Worm (Caenorhabditis elegans) whole organism, young adult: ENCODE results near the gene mesp-1.

Source experiments
- B0035.1 ChIP-seq: sonication (generic microtip); optimal IDR thresholded peaks from 2 replicates; lab custom pipeline; 2016; ENCODE audit warnings: missing genetic modification characterization, mild to moderate bottlenecking, missing compliant biosample characterization, missing genotype, missing genetic modification reagents
- B0261.1 ChIP-seq: sonication (generic microtip); optimal IDR thresholded peaks from 2 replicates; lab custom pipeline; 2016; ENCODE audit warnings: mild to moderate bottlenecking, missing genetic modification characterization, moderate library complexity, missing compliant biosample characterization
- B0336.3 ChIP-seq: fragments of 200-800 bp; sonication (Bioruptor generic); IDR thresholded peaks from 2 replicates; pipeline ENCODE4 v1.3.6; 2022; ENCODE audit warnings: missing genetic modification characterization, missing compliant biosample characterization
- C06A6.2 ChIP-seq: fragments of 200-800 bp; sonication (Bioruptor generic); conservative IDR thresholded peaks from 2 replicates; pipeline ENCODE4 v1.3.6; 2022; ENCODE audit warnings: missing genetic modification characterization, missing compliant biosample characterization
- D2030.7 ChIP-seq: fragments of 200-800 bp; sonication (Bioruptor generic); IDR thresholded peaks from 2 replicates; pipeline ENCODE4 v1.3.6; 2022; ENCODE audit warnings: missing genetic modification reagents, missing genetic modification characterization, missing compliant biosample characterization
- F57C9.4 ChIP-seq: sonication (generic microtip); optimal IDR thresholded peaks from 2 replicates; lab custom pipeline; 2017; ENCODE audit warnings: mild to moderate bottlenecking, missing genetic modification characterization, missing compliant biosample characterization
- K12H6.12 ChIP-seq: fragments of 200-800 bp; sonication (Bioruptor generic); optimal IDR thresholded peaks from 2 replicates; lab custom pipeline; 2018; ENCODE audit warnings: mild to moderate bottlenecking, missing genetic modification characterization, missing compliant biosample characterization
- T26A5.8 ChIP-seq: sonication (generic microtip); optimal IDR thresholded peaks from 2 replicates; lab custom pipeline; 2016; ENCODE audit warnings: missing genetic modification characterization, missing compliant biosample characterization
- Y53F4B.3 ChIP-seq: fragments of 200-800 bp; sonication (Bioruptor generic); IDR thresholded peaks from 2 replicates; pipeline ENCODE4 v1.3.6; 2022; ENCODE audit warnings: missing genetic modification reagents, missing genetic modification characterization, missing compliant biosample characterization
- Y53G8AR.9 ChIP-seq: fragments of 200-800 bp; sonication (Bioruptor generic); conservative IDR thresholded peaks from 2 replicates; pipeline ENCODE4 v1.3.6; 2022; ENCODE audit warnings: missing genetic modification reagents, missing genetic modification characterization, missing compliant biosample characterization
- Y67H2A.10 ChIP-seq: fragments of 200-800 bp; sonication (Bioruptor generic); conservative IDR thresholded peaks from 2 replicates; pipeline ENCODE4 v1.3.6; 2022; ENCODE audit warnings: missing genetic modification reagents, missing genetic modification characterization, missing compliant biosample characterization
- akir-1 ChIP-seq: fragments of 200-800 bp; sonication (Bioruptor generic); optimal IDR thresholded peaks from 2 replicates; lab custom pipeline; 2018; ENCODE audit warnings: mild to moderate bottlenecking, missing genetic modification characterization, moderate library complexity, missing compliant biosample characterization
- atf-7 ChIP-seq: sonication (generic microtip); optimal IDR thresholded peaks from 2 replicates; lab custom pipeline; 2017; ENCODE audit warnings: mild to moderate bottlenecking, missing genetic modification characterization, missing compliant biosample characterization
- athp-1 ChIP-seq: sonication (generic microtip); optimal IDR thresholded peaks from 2 replicates; lab custom pipeline; 2017; ENCODE audit warnings: mild to moderate bottlenecking, missing genetic modification characterization, missing compliant biosample characterization
- attf-3 ChIP-seq: fragments of 200-800 bp; sonication (Bioruptor generic); conservative IDR thresholded peaks from 2 replicates; pipeline ENCODE4 v1.3.6; 2022; ENCODE audit warnings: missing genetic modification reagents, missing genetic modification characterization, missing compliant biosample characterization
- attf-5 ChIP-seq: fragments of 200-800 bp; sonication (Bioruptor generic); optimal IDR thresholded peaks from 2 replicates; lab custom pipeline; 2018; ENCODE audit warnings: mild to moderate bottlenecking, missing genetic modification characterization, missing compliant biosample characterization
- attf-6 ChIP-seq: fragments of 200-800 bp; sonication (Bioruptor generic); IDR thresholded peaks from 2 replicates; pipeline ENCODE4 v1.3.6; 2022; ENCODE audit warnings: missing genetic modification reagents, missing genetic modification characterization, missing compliant biosample characterization
- bed-1 ChIP-seq: fragments of 200-800 bp; sonication (Bioruptor generic); IDR thresholded peaks from 2 replicates; pipeline ENCODE4 v1.3.6; 2022; ENCODE audit warnings: missing genetic modification reagents, missing genetic modification characterization, missing compliant biosample characterization
- ccch-3 ChIP-seq: fragments of 200-800 bp; sonication (Bioruptor generic); optimal IDR thresholded peaks from 2 replicates; lab custom pipeline; 2018; ENCODE audit warnings: mild to moderate bottlenecking, missing genetic modification characterization, missing compliant biosample characterization
- cebp-1 ChIP-seq, 2 experiments: fragments of 200-800 bp in 1 of 2; sonication (Bioruptor generic) in 1 of 2; sonication (generic microtip) in 1 of 2; IDR thresholded peaks in 1 of 2; optimal IDR thresholded peaks in 1 of 2; 2 replicates each; pipeline versions ENCODE4 v1.3.6 to Lab custom; 2017 to 2022; ENCODE audit warnings: missing compliant biosample characterization in 2 of 2, missing genetic modification characterization in 2 of 2, mild to moderate bottlenecking in 1 of 2, missing genetic modification reagents in 1 of 2, moderate library complexity in 1 of 2
- ceh-100 ChIP-seq: fragments of 200-800 bp; sonication (Bioruptor generic); IDR thresholded peaks from 2 replicates; pipeline ENCODE4 v1.3.6; 2022; ENCODE audit warnings: missing genetic modification reagents, missing genetic modification characterization, missing compliant biosample characterization
- ceh-40 ChIP-seq: fragments of 200-800 bp; sonication (Bioruptor generic); IDR thresholded peaks from 2 replicates; pipeline ENCODE4 v1.3.6; 2022; ENCODE audit warnings: missing genetic modification characterization, missing compliant biosample characterization
- ceh-58 ChIP-seq: fragments of 200-800 bp; sonication (Bioruptor generic); IDR thresholded peaks from 2 replicates; pipeline ENCODE4 v1.3.6; 2022; ENCODE audit warnings: missing genetic modification characterization, missing compliant biosample characterization
- chd-7 ChIP-seq: sonication (generic microtip); optimal IDR thresholded peaks from 2 replicates; lab custom pipeline; 2016; ENCODE audit warnings: mild to moderate bottlenecking, missing genetic modification characterization, moderate library complexity, missing compliant biosample characterization
- ets-4 ChIP-seq: fragments of 200-800 bp; sonication (Bioruptor generic); optimal IDR thresholded peaks from 2 replicates; lab custom pipeline; 2018; ENCODE audit warnings: mild to moderate bottlenecking, missing genetic modification characterization, missing compliant biosample characterization
- fkh-3 ChIP-seq: sonication (generic microtip); optimal IDR thresholded peaks from 2 replicates; lab custom pipeline; 2016; ENCODE audit warnings: mild to moderate bottlenecking, missing genetic modification characterization, missing compliant biosample characterization
- hlh-26 ChIP-seq: fragments of 200-800 bp; sonication (Bioruptor generic); conservative IDR thresholded peaks from 2 replicates; pipeline ENCODE4 v1.3.6; 2022; ENCODE audit warnings: missing genetic modification reagents, missing genetic modification characterization, missing compliant biosample characterization
- lag-1 ChIP-seq: fragments of 200-800 bp; sonication (Bioruptor generic); IDR thresholded peaks from 2 replicates; pipeline ENCODE4 v1.3.6; 2022; ENCODE audit warnings: missing genetic modification reagents, missing genetic modification characterization, missing compliant biosample characterization
- let-526 ChIP-seq: fragments of 200-800 bp; sonication (Bioruptor generic); IDR thresholded peaks from 2 replicates; pipeline ENCODE4 v1.3.6; 2022; ENCODE audit warnings: missing genetic modification reagents, missing genetic modification characterization, missing compliant biosample characterization
- lin-35 ChIP-seq, 3 experiments: fragments of 150-350 bp in 2 of 3; sonication (generic microtip) in 1 of 3; optimal IDR thresholded peaks; 2 replicates each; lab custom pipeline; 2014 to 2018; ENCODE audit warnings: missing biosample characterization in 3 of 3, missing genetic modification characterization in 3 of 3, missing genetic modification reagents in 3 of 3
- lin-54 ChIP-seq: fragments of 200-800 bp; sonication (Bioruptor generic); optimal IDR thresholded peaks from 2 replicates; lab custom pipeline; 2018; ENCODE audit warnings: mild to moderate bottlenecking, missing genetic modification characterization, missing compliant biosample characterization
- lsl-1 ChIP-seq: fragments of 200-800 bp; sonication (Bioruptor generic); optimal IDR thresholded peaks from 2 replicates; lab custom pipeline; 2018; ENCODE audit warnings: mild to moderate bottlenecking, missing genetic modification characterization, moderate library complexity, missing compliant biosample characterization
- lsy-27 ChIP-seq: sonication (generic microtip); optimal IDR thresholded peaks from 2 replicates; lab custom pipeline; 2017; ENCODE audit warnings: missing genetic modification characterization, mild to moderate bottlenecking, missing compliant biosample characterization, antibody characterized with exemption, missing genotype, borderline replicate concordance; ENCODE audit not compliant: insufficient read depth
- mcd-1 ChIP-seq: fragments of 200-800 bp; sonication (Bioruptor generic); IDR thresholded peaks from 2 replicates; pipeline ENCODE4 v1.3.6; 2022; ENCODE audit warnings: missing genetic modification reagents, missing genetic modification characterization, missing compliant biosample characterization
- mes-4 ChIP-seq: sonication (generic microtip); optimal IDR thresholded peaks from 2 replicates; lab custom pipeline; 2016; ENCODE audit warnings: missing genotype, missing genetic modification characterization, missing compliant biosample characterization
- mxl-1 ChIP-seq: sonication (generic microtip); optimal IDR thresholded peaks from 2 replicates; lab custom pipeline; 2016; ENCODE audit warnings: missing genetic modification characterization, missing compliant biosample characterization
- nfyb-1 ChIP-seq: fragments of 200-800 bp; sonication (Bioruptor generic); IDR thresholded peaks from 2 replicates; pipeline ENCODE4 v1.3.6; 2022; ENCODE audit warnings: missing genetic modification reagents, missing genetic modification characterization, missing compliant biosample characterization
- nhr-80 ChIP-seq: sonication (generic microtip); optimal IDR thresholded peaks from 2 replicates; lab custom pipeline; 2016; ENCODE audit warnings: missing genetic modification characterization, missing compliant biosample characterization
- repo-1 ChIP-seq: sonication (generic microtip); optimal IDR thresholded peaks from 2 replicates; lab custom pipeline; 2017; ENCODE audit warnings: mild to moderate bottlenecking, missing genetic modification characterization, missing compliant biosample characterization
- rpc-1 ChIP-seq, 2 experiments: fragments of 150-350 bp in 1 of 2; sonication (generic microtip) in 1 of 2; optimal IDR thresholded peaks; 2 replicates each; lab custom pipeline; 2014 to 2018; ENCODE audit warnings: missing biosample characterization in 1 of 2, missing genetic modification characterization in 1 of 2, missing genetic modification reagents in 1 of 2, missing genotype in 1 of 2
- tlf-1 ChIP-seq: fragments of 200-800 bp; sonication (Bioruptor generic); optimal IDR thresholded peaks from 2 replicates; lab custom pipeline; 2018; ENCODE audit warnings: mild to moderate bottlenecking, missing genetic modification characterization, missing compliant biosample characterization
- unc-130 ChIP-seq: sonication (generic microtip); optimal IDR thresholded peaks from 2 replicates; lab custom pipeline; 2016; ENCODE audit warnings: missing genetic modification reagents, missing genetic modification characterization, missing compliant biosample characterization
- unc-62 ChIP-seq: fragments of 150-350 bp; optimal IDR thresholded peaks from 2 replicates; lab custom pipeline; 2014; ENCODE audit warnings: missing biosample characterization, missing genetic modification reagents, missing genetic modification characterization
- ztf-26 ChIP-seq: sonication (generic microtip); optimal IDR thresholded peaks from 2 replicates; lab custom pipeline; 2017; ENCODE audit warnings: missing genetic modification characterization, missing compliant biosample characterization

Gene mesp-1

ce11 chrIV:8476166-8476565 is 22.9 kb upstream of the mesp-1 start:
- TF ChIP-seq nhr-80 (tag; lab: Kevin White, UChicago) (no peak), ceh-40 (GFP tag; lab: Robert Waterston, UW) (no peak), mes-4 (tag; lab: Kevin White, UChicago) (no peak), ccch-3 (no peak), attf-3 (GFP tag; lab: Robert Waterston, UW) (no peak), attf-6 (GFP tag; lab: Robert Waterston, UW) (no peak), unc-130 (GFP tag; lab: Kevin White, UChicago) (no peak), K12H6.12 (tag; lab: Kevin White, UChicago) (no peak), akir-1 (GFP tag; lab: Kevin White, UChicago) (no peak), lin-54 (no peak)

- TF ChIP-seq lag-1 (GFP tag; lab: Robert Waterston, UW) (no peak), athp-1 (tag; lab: Kevin White, UChicago) (no peak), F57C9.4 (no peak), B0035.1 (no peak), tlf-1 (GFP tag; lab: Kevin White, UChicago) (no peak), attf-5 (GFP tag; lab: Kevin White, UChicago) (no peak)
Measured at ce11 chrIV:8476880-8477279, 22.2 kb upstream of the mesp-1 start, which contains the start of gene spp-10. spp-10 (plus strand) TSS chrIV:8477180.

- TF ChIP-seq unc-62 (GFP tag; lab: Kevin White, UChicago): no peak
- TF ChIP-seq B0261.1 (tag; lab: Kevin White, UChicago): no peak
- no peak for TF ChIP-seq lin-35 (GFP tag; optimal IDR thresholded peaks at IDR 0.05; lab: Kevin White, UChicago)
- 0 out of 2 replicates have a peak, but pooled peaks have one; percentile 27 for TF ChIP-seq nfyb-1
- TF ChIP-seq atf-7 (tag; lab: Kevin White, UChicago): peak; percentile 20
- peak; percentile 41 for TF ChIP-seq B0336.3 (GFP tag; lab: Robert Waterston, UW)
- peak; percentile 21 for TF ChIP-seq repo-1 (tag; lab: Kevin White, UChicago)
- no peak for TF ChIP-seq chd-7
- 0 out of 2 replicates have a peak, but pooled peaks have one; percentile 35 for TF ChIP-seq Y53G8AR.9 (GFP tag; lab: Robert Waterston, UW)
- no peak for TF ChIP-seq let-526
- no peak for TF ChIP-seq cebp-1 (GFP tag; IDR thresholded peaks at IDR 0.05; lab: Robert Waterston, UW)
- peak; percentile 0 for TF ChIP-seq cebp-1 (tag; optimal IDR thresholded peaks at IDR 0.05; lab: Kevin White, UChicago)
- TF ChIP-seq attf-5 (GFP tag; lab: Kevin White, UChicago): no peak
- TF ChIP-seq mxl-1 (tag; lab: Kevin White, UChicago): no peak
- no peak for TF ChIP-seq mcd-1 (GFP tag; lab: Robert Waterston, UW)
Measured at ce11 chrIV:8478516-8478915, 20.6 kb upstream of the mesp-1 start.

ce11 chrIV:8479346-8479745 is 19.8 kb upstream of the mesp-1 start, which contains the start of gene hlh-12:
hlh-12 (minus strand) TSS chrIV:8479446.
- TF ChIP-seq ztf-26 (tag; lab: Kevin White, UChicago) (no peak), unc-130 (GFP tag; lab: Kevin White, UChicago) (no peak), ceh-58 (GFP tag; lab: Robert Waterston, UW) (no peak), bed-1 (GFP tag; lab: Robert Waterston, UW) (no peak), lsl-1 (GFP tag; lab: Kevin White, UChicago) (no peak), hlh-26 (GFP tag; lab: Robert Waterston, UW) (no peak), lin-35 (GFP tag; optimal IDR thresholded peaks at IDR 0.05; lab: Kevin White, UChicago) (no peak), T26A5.8 (no peak), fkh-3 (tag; lab: Kevin White, UChicago) (no peak), ccch-3 (no peak), Y67H2A.10 (GFP tag; lab: Robert Waterston, UW) (no peak), Y53F4B.3 (no peak), lsy-27 (tag; lab: Kevin White, UChicago) (no peak), C06A6.2 (GFP tag; lab: Robert Waterston, UW) (no peak), ceh-100 (GFP tag; lab: Robert Waterston, UW) (no peak), rpc-1 (optimal IDR thresholded peaks at IDR 0.05; lab: Kevin White, UChicago) (no peak), rpc-1 (tag; optimal IDR thresholded peaks at IDR 0.05; lab: Kevin White, UChicago) (no peak), D2030.7 (GFP tag; lab: Robert Waterston, UW) (no peak), ets-4 (no peak)
